Fruit fly (Drosophila melanogaster) whole organism, embryonic: Measurements from ENCODE around the gene JIL-1.

Experiments
- Adf1 ChIP-seq: fragments of 200-800 bp; sonication (Bioruptor generic); IDR thresholded peaks from 2 replicates; pipeline ENCODE4 v1.3.6; 2022; ENCODE audit warnings: missing biosample characterization, missing genetic modification characterization
- Aef1 ChIP-seq: fragments of 200-800 bp; sonication (Bioruptor generic); IDR thresholded peaks from 3 replicates; pipeline ENCODE4 v1.3.6; 2022; ENCODE audit warnings: missing biosample characterization, missing genetic modification characterization
- Atf6 ChIP-seq: fragments of 200-800 bp; sonication (Bioruptor generic); IDR thresholded peaks from 2 replicates; pipeline ENCODE4 v1.3.6; 2022; ENCODE audit warnings: missing biosample characterization, missing genetic modification characterization
- B-H1 ChIP-seq: fragments of 200-800 bp; sonication (Bioruptor generic); IDR thresholded peaks from 3 replicates; pipeline ENCODE4 v1.3.6; 2022; ENCODE audit warnings: missing biosample characterization, missing genetic modification characterization
- BEAF-32 ChIP-seq: fragments of 200-800 bp; sonication (Bioruptor generic); optimal IDR thresholded peaks from 3 replicates; lab custom pipeline; 2017; ENCODE audit warnings: missing biosample characterization, missing genetic modification characterization, mild to moderate bottlenecking, moderate library complexity, missing genetic modification reagents
- Bgb ChIP-seq: fragments of 200-800 bp; sonication (Bioruptor generic); IDR thresholded peaks from 2 replicates; pipeline ENCODE4 v1.3.6; 2022; ENCODE audit warnings: missing biosample characterization, missing genetic modification characterization; ENCODE audit not compliant: partially characterized antibody
- CG1024 ChIP-seq: fragments of 200-800 bp; sonication (Bioruptor generic); IDR thresholded peaks from 2 replicates; pipeline ENCODE4 v1.3.6; 2022; ENCODE audit warnings: missing biosample characterization, missing genetic modification characterization
- CG10543 ChIP-seq: fragments of 200-800 bp; sonication (Bioruptor generic); optimal IDR thresholded peaks from 3 replicates; lab custom pipeline; 2017; ENCODE audit warnings: missing biosample characterization, mild to moderate bottlenecking, missing genetic modification characterization, moderate library complexity
- CG12744 ChIP-seq: fragments of 200-800 bp; sonication (Bioruptor generic); optimal IDR thresholded peaks from 2 replicates; lab custom pipeline; 2016; ENCODE audit warnings: missing biosample characterization, missing genetic modification characterization
- CG12942 ChIP-seq: fragments of 200-800 bp; sonication (Bioruptor generic); optimal IDR thresholded peaks from 3 replicates; lab custom pipeline; 2016; ENCODE audit warnings: missing biosample characterization, missing genetic modification characterization
- CG13894 ChIP-seq: fragments of 200-800 bp; sonication (Bioruptor generic); optimal IDR thresholded peaks from 3 replicates; lab custom pipeline; 2018; ENCODE audit warnings: missing biosample characterization, mild to moderate bottlenecking, missing genetic modification characterization, moderate library complexity
- CG15073 ChIP-seq: fragments of 200-800 bp; sonication (Bioruptor generic); optimal IDR thresholded peaks from 2 replicates; lab custom pipeline; 2016; ENCODE audit warnings: missing biosample characterization, missing genetic modification characterization
- CG15514 ChIP-seq: fragments of 200-800 bp; sonication (Bioruptor generic); optimal IDR thresholded peaks from 3 replicates; lab custom pipeline; 2017; ENCODE audit warnings: missing biosample characterization, missing genetic modification characterization, mild to moderate bottlenecking, moderate library complexity, missing genetic modification reagents
- CG15601 ChIP-seq: fragments of 200-800 bp; sonication (Bioruptor generic); optimal IDR thresholded peaks from 3 replicates; lab custom pipeline; 2019; ENCODE audit warnings: missing biosample characterization, mild to moderate bottlenecking, missing genetic modification characterization, moderate library complexity
- CG17328 ChIP-seq: fragments of 200-800 bp; sonication (Bioruptor generic); IDR thresholded peaks from 2 replicates; pipeline ENCODE4 v1.3.6; 2022; ENCODE audit warnings: missing biosample characterization, missing genetic modification characterization
- CG4730 ChIP-seq: fragments of 200-800 bp; sonication (Bioruptor generic); IDR thresholded peaks from 2 replicates; pipeline ENCODE4 v1.3.6; 2022; ENCODE audit warnings: missing biosample characterization, missing genetic modification characterization
- CG8281 ChIP-seq: fragments of 200-800 bp; sonication (Bioruptor generic); optimal IDR thresholded peaks from 2 replicates; lab custom pipeline; 2018; ENCODE audit warnings: missing biosample characterization, mild to moderate bottlenecking, missing genetic modification characterization, moderate library complexity
- CG8388 ChIP-seq: fragments of 200-800 bp; sonication (Bioruptor generic); optimal IDR thresholded peaks from 2 replicates; lab custom pipeline; 2019; ENCODE audit warnings: missing biosample characterization, mild to moderate bottlenecking, missing genetic modification characterization, moderate library complexity
- D19A ChIP-seq: fragments of 200-800 bp; optimal IDR thresholded peaks from 3 replicates; lab custom pipeline; 2019; ENCODE audit warnings: missing biosample characterization, mild to moderate bottlenecking, missing genetic modification characterization, moderate library complexity
- Dbx ChIP-seq: fragments of 200-800 bp; sonication (Bioruptor generic); IDR thresholded peaks from 3 replicates; pipeline ENCODE4 v1.3.6; 2022; ENCODE audit warnings: missing biosample characterization, missing genetic modification characterization
- Drgx ChIP-seq: fragments of 200-800 bp; sonication (Bioruptor generic); IDR thresholded peaks from 2 replicates; pipeline ENCODE4 v1.3.6; 2022; ENCODE audit warnings: missing biosample characterization, missing genetic modification characterization
- Eip74EF ChIP-seq, 2 experiments: fragments of 200-800 bp in 1 of 2; fragments of >200 bp in 1 of 2; sonication (Bioruptor generic) in 1 of 2; optimal IDR thresholded peaks; 2 replicates each; lab custom pipeline; 2017 to 2019; ENCODE audit warnings: missing biosample characterization in 2 of 2, missing genetic modification characterization in 2 of 2, mild to moderate bottlenecking in 1 of 2, moderate library complexity in 1 of 2
- Gsc ChIP-seq: fragments of 200-800 bp; sonication (Bioruptor generic); IDR thresholded peaks from 2 replicates; pipeline ENCODE4 v1.3.6; 2022; ENCODE audit warnings: missing biosample characterization, missing genetic modification characterization
- HLHmδ ChIP-seq: fragments of 200-800 bp; sonication (Bioruptor generic); optimal IDR thresholded peaks from 2 replicates; lab custom pipeline; 2018; ENCODE audit warnings: missing biosample characterization, mild to moderate bottlenecking, missing genetic modification characterization, moderate library complexity
- NfI ChIP-seq: fragments of 200-800 bp; sonication (Bioruptor generic); optimal IDR thresholded peaks from 3 replicates; lab custom pipeline; 2018; ENCODE audit warnings: missing biosample characterization, mild to moderate bottlenecking, missing genetic modification characterization, moderate library complexity
- Poxn ChIP-seq: fragments of 200-800 bp; sonication (Bioruptor generic); IDR thresholded peaks from 2 replicates; pipeline ENCODE4 v1.3.6; 2022; ENCODE audit warnings: missing biosample characterization, missing genetic modification characterization
- TFAM ChIP-seq: fragments of 200-800 bp; sonication (Bioruptor generic); optimal IDR thresholded peaks from 2 replicates; lab custom pipeline; 2017; ENCODE audit warnings: missing biosample characterization, missing genetic modification characterization, inconsistent platforms
- ab ChIP-seq: fragments of 200-800 bp; sonication (Bioruptor generic); optimal IDR thresholded peaks from 2 replicates; lab custom pipeline; 2016; ENCODE audit warnings: missing biosample characterization, missing genetic modification characterization
- amos ChIP-seq: fragments of 200-800 bp; sonication (Bioruptor generic); IDR thresholded peaks from 2 replicates; pipeline ENCODE4 v1.3.6; 2022; ENCODE audit warnings: missing biosample characterization, missing genetic modification characterization; ENCODE audit not compliant: partially characterized antibody
- dm ChIP-seq: fragments of 200-800 bp; sonication (Bioruptor generic); optimal IDR thresholded peaks from 3 replicates; lab custom pipeline; 2016; ENCODE audit warnings: missing biosample characterization, missing genetic modification characterization
- gcm ChIP-seq: fragments of 200-800 bp; sonication (Bioruptor generic); optimal IDR thresholded peaks from 2 replicates; lab custom pipeline; 2019; ENCODE audit warnings: missing biosample characterization, mild to moderate bottlenecking, missing genetic modification characterization, moderate library complexity
- jing ChIP-seq: fragments of 200-800 bp; sonication (Bioruptor generic); optimal IDR thresholded peaks from 2 replicates; lab custom pipeline; 2018; ENCODE audit warnings: missing biosample characterization, mild to moderate bottlenecking, missing genetic modification characterization
- lov ChIP-seq, 2 experiments: fragments of 200-800 bp in 1 of 2; fragments of >200 bp in 1 of 2; sonication (Bioruptor generic) in 1 of 2; IDR thresholded peaks in 1 of 2; optimal IDR thresholded peaks in 1 of 2; 2 replicates in 1 of 2; 3 replicates in 1 of 2; pipeline versions ENCODE4 v1.3.6 to Lab custom; 2017 to 2022; ENCODE audit warnings: missing biosample characterization in 1 of 2, missing genetic modification characterization in 1 of 2
- oc ChIP-seq: fragments of 200-800 bp; sonication (Bioruptor generic); optimal IDR thresholded peaks from 2 replicates; lab custom pipeline; 2018; ENCODE audit warnings: missing biosample characterization, mild to moderate bottlenecking, missing genetic modification characterization, moderate library complexity
- odd ChIP-seq: fragments of 200-800 bp; sonication (Bioruptor generic); optimal IDR thresholded peaks from 2 replicates; lab custom pipeline; 2017; ENCODE audit warnings: missing biosample characterization, mild to moderate bottlenecking, missing genetic modification characterization
- pzg ChIP-seq: fragments of 200-800 bp; sonication (Bioruptor generic); optimal IDR thresholded peaks from 3 replicates; lab custom pipeline; 2018; ENCODE audit warnings: missing biosample characterization, mild to moderate bottlenecking, missing genetic modification characterization, moderate library complexity
- ranshi ChIP-seq: fragments of 200-800 bp; sonication (Bioruptor generic); IDR thresholded peaks from 2 replicates; pipeline ENCODE4 v1.3.6; 2022; ENCODE audit warnings: missing biosample characterization, missing genetic modification characterization
- schlank ChIP-seq: fragments of 200-800 bp; sonication (Bioruptor generic); optimal IDR thresholded peaks from 2 replicates; lab custom pipeline; 2018; ENCODE audit warnings: missing biosample characterization, mild to moderate bottlenecking, missing genetic modification characterization
- shn ChIP-seq: fragments of 200-800 bp; sonication (Bioruptor generic); optimal IDR thresholded peaks from 3 replicates; lab custom pipeline; 2016; ENCODE audit warnings: missing biosample characterization, missing genetic modification characterization
- slp2 ChIP-seq: fragments of 200-800 bp; sonication (Bioruptor generic); optimal IDR thresholded peaks from 2 replicates; lab custom pipeline; 2016; ENCODE audit warnings: missing biosample characterization, missing genetic modification characterization
- sqz ChIP-seq: fragments of 200-800 bp; sonication (Bioruptor generic); optimal IDR thresholded peaks from 3 replicates; lab custom pipeline; 2018; ENCODE audit warnings: missing biosample characterization, mild to moderate bottlenecking, missing genetic modification characterization
- wek ChIP-seq: fragments of 200-800 bp; sonication (Bioruptor generic); optimal IDR thresholded peaks from 3 replicates; lab custom pipeline; 2018; ENCODE audit warnings: missing biosample characterization, mild to moderate bottlenecking, missing genetic modification characterization, moderate library complexity

The JIL-1 gene

dm6 chr3L:11097982-11098663 is 5.1 kb upstream of the JIL-1 start, which contains the start of the genes Irbp18 and APP-BP1 (continued):
- peak; percentile 90 for TF ChIP-seq schlank (tag; lab: Kevin White, UChicago)
- peak; percentile 62 for TF ChIP-seq TFAM (GFP tag; lab: Kevin White, UChicago)
- TF ChIP-seq CG4730 (GFP tag; lab: Robert Waterston, UW) = peak; percentile 73
- TF ChIP-seq jing (GFP tag; lab: Kevin White, UChicago) = peak; percentile 92
- peak; percentile 50 for TF ChIP-seq Poxn (GFP tag; lab: Robert Waterston, UW)
- TF ChIP-seq BEAF-32 (GFP tag; lab: Kevin White, UChicago) = peak; percentile 46
- peak; percentile 89 for TF ChIP-seq Atf6 (GFP tag; lab: Robert Waterston, UW)
- peak; percentile 53 for TF ChIP-seq pzg
- peak; percentile 81 for TF ChIP-seq B-H1 (GFP tag; lab: Robert Waterston, UW)
- TF ChIP-seq odd (GFP tag; lab: Kevin White, UChicago) = peak; percentile 85
- no peak; the same call in 1 of the 2 replicates for TF ChIP-seq amos (GFP tag; lab: Robert Waterston, UW)
- TF ChIP-seq NfI (GFP tag; lab: Kevin White, UChicago) = peak; percentile 95
- peak; percentile 86 for TF ChIP-seq dm (GFP tag; lab: Kevin White, UChicago)
- TF ChIP-seq Bgb (GFP tag; lab: Robert Waterston, UW) = 0 out of 2 replicates have a peak, but pooled peaks have one; percentile 11
- peak; percentile 45 for TF ChIP-seq CG15073
- peak; percentile 91 for TF ChIP-seq CG8388 (GFP tag; lab: Kevin White, UChicago)
- peak; percentile 76 for TF ChIP-seq ab (GFP tag; lab: Kevin White, UChicago)
- TF ChIP-seq Aef1 (GFP tag; lab: Robert Waterston, UW) = peak; percentile 83
- peak; percentile 78 for TF ChIP-seq sqz (GFP tag; lab: Kevin White, UChicago)
- TF ChIP-seq HLHmδ (GFP tag; lab: Kevin White, UChicago) = no peak
- peak; percentile 76 for TF ChIP-seq oc
- peak; percentile 63 for TF ChIP-seq CG1024
- peak; percentile 91 for TF ChIP-seq Drgx (GFP tag; lab: Robert Waterston, UW)
- TF ChIP-seq Gsc = peak; percentile 58; the same call in 1 of the 2 replicates
- peak; percentile 70 for TF ChIP-seq wek (GFP tag; lab: Kevin White, UChicago)
- TF ChIP-seq shn = peak; percentile 90
- peak; percentile 72 for TF ChIP-seq Adf1 (GFP tag; lab: Robert Waterston, UW)
- peak; percentile 90 for TF ChIP-seq CG12942
- TF ChIP-seq CG17328 (GFP tag; lab: Robert Waterston, UW) = peak; percentile 81
- peak; percentile 76 for TF ChIP-seq CG15601 (tag; lab: Kevin White, UChicago)
- peak; percentile 87 for TF ChIP-seq ranshi (GFP tag; lab: Robert Waterston, UW)
- peak; percentile 90 for TF ChIP-seq Dbx (GFP tag; lab: Robert Waterston, UW)
- TF ChIP-seq CG10543 (GFP tag; lab: Kevin White, UChicago) = peak; percentile 93
- TF ChIP-seq Eip74EF (GFP tag; optimal IDR thresholded peaks at IDR 0.05; lab: Kevin White, UChicago) = peak in 1 of 2 experiments; percentile 84
- peak; percentile 79 for TF ChIP-seq CG8281
- peak; percentile 95 for TF ChIP-seq slp2
- no peak for TF ChIP-seq lov (optimal IDR thresholded peaks at IDR 0.05; lab: Kevin White, UChicago)
- peak; percentile 49; the same call in 1 of the 3 replicates for TF ChIP-seq lov (GFP tag; IDR thresholded peaks at IDR 0.05; lab: Robert Waterston, UW)
- peak; percentile 89 for TF ChIP-seq gcm (GFP tag; lab: Kevin White, UChicago)
- peak; percentile 86 for TF ChIP-seq D19A (tag; lab: Kevin White, UChicago)
- peak; percentile 86 for TF ChIP-seq CG13894 (tag; lab: Kevin White, UChicago)
- TF ChIP-seq CG12744 (GFP tag; lab: Kevin White, UChicago) = peak; percentile 94
- peak; percentile 90 for TF ChIP-seq CG15514 (GFP tag; lab: Kevin White, UChicago)
